Worm (Caenorhabditis elegans) whole organism, early embryonic: ENCODE measurements around the gene mrpl-44.

Source experiments
- aly-1 ChIP-seq: sonication (generic microtip); optimal IDR thresholded peaks from 2 replicates; lab custom pipeline; 2016; ENCODE audit warnings: missing genetic modification characterization, missing compliant biosample characterization
- ama-1 ChIP-seq: fragments of 150-350 bp; optimal IDR thresholded peaks from 2 replicates; lab custom pipeline; 2014
- hmbx-1 ChIP-seq: sonication (generic microtip); optimal IDR thresholded peaks from 2 replicates; lab custom pipeline; 2016; ENCODE audit warnings: mild to moderate bottlenecking, missing genetic modification characterization, missing compliant biosample characterization
- hmg-4 ChIP-seq: fragments of 200-800 bp; sonication (Bioruptor generic); optimal IDR thresholded peaks from 2 replicates; lab custom pipeline; 2018; ENCODE audit warnings: mild to moderate bottlenecking, missing genetic modification characterization, missing compliant biosample characterization
- scrt-1 ChIP-seq: fragments of 200-800 bp; sonication (Bioruptor generic); IDR thresholded peaks from 2 replicates; pipeline ENCODE4 v1.3.6; 2022; ENCODE audit warnings: missing genetic modification characterization, missing compliant biosample characterization
- tbx-37 ChIP-seq: fragments of 200-800 bp; sonication (Bioruptor generic); conservative IDR thresholded peaks from 2 replicates; pipeline ENCODE4 v1.3.6; 2022; ENCODE audit warnings: missing genetic modification reagents, missing genetic modification characterization, missing compliant biosample characterization

DNA sequence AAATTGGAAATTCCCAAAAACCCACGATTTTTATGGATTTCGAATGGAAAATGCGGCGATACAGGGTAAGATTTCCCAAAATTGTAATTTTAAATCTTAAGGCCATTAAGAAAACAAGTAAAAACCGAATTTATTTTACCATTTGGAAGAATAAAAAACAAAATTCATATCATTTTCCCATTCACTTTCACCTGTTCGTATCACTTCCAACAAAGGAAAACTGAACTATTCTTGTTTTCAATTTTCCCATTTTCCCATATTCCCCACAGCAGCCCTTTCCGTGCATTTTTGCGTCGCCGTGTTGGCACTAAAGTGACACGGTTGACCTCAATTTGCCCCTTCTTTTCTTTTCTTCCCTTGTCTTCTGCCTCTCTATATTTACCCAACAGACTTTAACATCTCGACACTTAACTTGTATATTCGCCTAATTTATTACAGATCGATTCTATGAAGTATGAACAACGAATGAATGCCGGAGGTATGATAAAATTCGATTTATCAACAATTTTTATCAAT, 36.7 kb upstream of the mrpl-44 start, which contains the start of gene sec-16A.1:
- TF ChIP-seq aly-1 (tag; lab: Kevin White, UChicago) (no peak), hmbx-1 (no peak), scrt-1 (no peak), hmg-4 (no peak), ama-1 (no peak), tbx-37 (GFP tag; lab: Robert Waterston, UW) (no peak)
